Fruit fly (Drosophila melanogaster): ENCODE measurements around the gene Cfp1.

DNA sequence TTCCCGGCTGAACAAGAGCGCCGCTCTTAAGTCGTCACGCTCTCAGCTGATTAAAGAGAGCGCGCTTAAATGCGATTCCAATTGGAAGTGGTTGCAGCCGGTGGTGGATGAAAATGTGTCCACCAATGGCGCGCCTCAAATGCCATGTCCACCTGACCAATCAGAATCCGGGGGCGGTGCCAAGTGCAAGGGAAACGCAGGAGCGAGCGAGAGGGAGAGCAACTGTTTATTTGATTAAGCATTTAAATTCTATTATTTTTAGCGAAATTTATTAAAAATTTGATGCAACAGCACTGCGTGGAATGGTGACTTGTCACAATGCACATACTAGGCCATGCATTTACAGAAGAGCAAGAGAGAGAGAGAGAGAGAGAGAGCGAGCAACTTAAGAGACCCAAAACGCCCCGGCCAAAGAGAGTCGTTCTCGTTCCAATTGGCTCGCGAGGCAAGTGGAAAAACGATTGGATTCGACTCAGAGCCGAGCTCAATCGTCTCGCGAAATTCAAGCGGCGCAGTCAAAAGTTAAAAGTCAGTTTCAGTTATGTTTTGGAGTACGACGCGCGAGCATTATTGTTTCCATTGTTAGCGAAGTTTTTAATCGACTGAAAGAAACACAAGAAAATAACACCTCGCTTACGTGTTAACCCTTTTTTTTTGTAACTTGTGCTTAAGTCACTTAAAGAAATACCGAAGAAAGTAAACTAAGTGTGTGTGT, 11.4 kb upstream of the Cfp1 start, which contains the start of gene lz:
- TF ChIP-seq psq (optimal IDR thresholded peaks at IDR 0.05) (no peak), CG8478 (optimal IDR thresholded peaks at IDR 0.05) (no peak), pan (optimal IDR thresholded peaks at IDR 0.05) (no peak), usp (GFP tag; optimal IDR thresholded peaks at IDR 0.05) (no peak)
